Fruit fly (Drosophila melanogaster) whole organism, embryonic: Measurements from ENCODE around the gene CG33325.

Experiments
- Antp ChIP-seq: fragments of 200-800 bp; sonication (Bioruptor generic); optimal IDR thresholded peaks from 3 replicates; lab custom pipeline; 2016; ENCODE audit warnings: missing biosample characterization, missing genetic modification characterization
- Bdp1 ChIP-seq: fragments of 200-800 bp; sonication (Bioruptor generic); optimal IDR thresholded peaks from 3 replicates; lab custom pipeline; 2016; ENCODE audit warnings: missing biosample characterization, missing genetic modification characterization
- Blimp-1 ChIP-seq: fragments of 200-800 bp; sonication (Bioruptor generic); optimal IDR thresholded peaks from 3 replicates; lab custom pipeline; 2018; ENCODE audit warnings: missing biosample characterization, missing genetic modification characterization, mild to moderate bottlenecking, moderate library complexity, missing genetic modification reagents
- CG10209 ChIP-seq: fragments of 200-800 bp; sonication (Bioruptor generic); optimal IDR thresholded peaks from 3 replicates; lab custom pipeline; 2017; ENCODE audit warnings: missing biosample characterization, mild to moderate bottlenecking, missing genetic modification characterization, missing genetic modification reagents
- CG10654 ChIP-seq: fragments of 200-800 bp; sonication (Bioruptor generic); optimal IDR thresholded peaks from 2 replicates; lab custom pipeline; 2016; ENCODE audit warnings: missing biosample characterization, missing genetic modification characterization
- CG11085 ChIP-seq: fragments of 200-800 bp; sonication (Bioruptor generic); IDR thresholded peaks from 2 replicates; pipeline ENCODE4 v1.3.6; 2022; ENCODE audit warnings: missing biosample characterization, missing genetic modification characterization
- CG11093 ChIP-seq: fragments of 200-800 bp; sonication (Bioruptor generic); IDR thresholded peaks from 3 replicates; pipeline ENCODE4 v1.3.6; 2022; ENCODE audit warnings: missing biosample characterization, missing genetic modification characterization
- CG11695 ChIP-seq: fragments of 200-800 bp; sonication (Bioruptor generic); IDR thresholded peaks from 3 replicates; pipeline ENCODE4 v1.3.6; 2022; ENCODE audit warnings: missing biosample characterization, missing genetic modification characterization
- CG1233 ChIP-seq: fragments of 200-800 bp; sonication (Bioruptor generic); optimal IDR thresholded peaks from 4 replicates; lab custom pipeline; 2018; ENCODE audit warnings: missing biosample characterization, mild to moderate bottlenecking, missing genetic modification characterization
- CG14014 ChIP-seq: fragments of 200-800 bp; sonication (Bioruptor generic); IDR thresholded peaks from 2 replicates; pipeline ENCODE4 v1.3.6; 2022; ENCODE audit warnings: missing biosample characterization, missing genetic modification characterization
- CG15011 ChIP-seq: fragments of 200-800 bp; sonication (Bioruptor generic); optimal IDR thresholded peaks from 3 replicates; lab custom pipeline; 2018; ENCODE audit warnings: missing biosample characterization, mild to moderate bottlenecking, missing genetic modification characterization
- CG15601 ChIP-seq: fragments of 200-800 bp; sonication (Bioruptor generic); optimal IDR thresholded peaks from 3 replicates; lab custom pipeline; 2019; ENCODE audit warnings: missing biosample characterization, mild to moderate bottlenecking, missing genetic modification characterization, moderate library complexity
- CG1647 ChIP-seq: fragments of 200-800 bp; sonication (Bioruptor generic); optimal IDR thresholded peaks from 3 replicates; lab custom pipeline; 2016; ENCODE audit warnings: missing biosample characterization, missing genetic modification characterization
- CG31441 ChIP-seq: fragments of 200-800 bp; sonication (Bioruptor generic); IDR thresholded peaks from 2 replicates; pipeline ENCODE4 v1.3.6; 2022; ENCODE audit warnings: missing biosample characterization, missing genetic modification characterization
- CG3281 ChIP-seq: fragments of 200-800 bp; sonication (Bioruptor generic); optimal IDR thresholded peaks from 3 replicates; lab custom pipeline; 2017; ENCODE audit warnings: missing biosample characterization, mild to moderate bottlenecking, missing genetic modification characterization
- CG3726 ChIP-seq: fragments of 200-800 bp; sonication (Bioruptor generic); IDR thresholded peaks from 3 replicates; pipeline ENCODE4, ENCODE4 v1.3.6; 2022; ENCODE audit warnings: missing biosample characterization, missing genetic modification characterization
- CG4360 ChIP-seq: fragments of 200-800 bp; sonication (Bioruptor generic); IDR thresholded peaks from 2 replicates; pipeline ENCODE4 v1.3.6; 2022; ENCODE audit warnings: missing biosample characterization, missing genetic modification characterization
- CG43689 ChIP-seq: fragments of 200-800 bp; sonication (Bioruptor generic); IDR thresholded peaks from 2 replicates; pipeline ENCODE4 v1.3.6; 2022; ENCODE audit warnings: missing biosample characterization, missing genetic modification characterization
- CG4730 ChIP-seq: fragments of 200-800 bp; sonication (Bioruptor generic); IDR thresholded peaks from 2 replicates; pipeline ENCODE4 v1.3.6; 2022; ENCODE audit warnings: missing biosample characterization, missing genetic modification characterization
- CG7556 ChIP-seq: fragments of 200-800 bp; sonication (Bioruptor generic); optimal IDR thresholded peaks from 2 replicates; lab custom pipeline; 2017; ENCODE audit warnings: missing biosample characterization, mild to moderate bottlenecking, missing genetic modification characterization
- CoRest ChIP-seq: fragments of 200-800 bp; sonication (Bioruptor generic); optimal IDR thresholded peaks from 3 replicates; lab custom pipeline; 2018; ENCODE audit warnings: missing biosample characterization, mild to moderate bottlenecking, missing genetic modification characterization, moderate library complexity
- Deaf1 ChIP-seq: fragments of 200-800 bp; optimal IDR thresholded peaks from 3 replicates; lab custom pipeline; 2019; ENCODE audit warnings: missing biosample characterization, mild to moderate bottlenecking, missing genetic modification characterization, moderate library complexity
- H2.0 ChIP-seq: fragments of 200-800 bp; sonication (Bioruptor generic); IDR thresholded peaks from 2 replicates; pipeline ENCODE4 v1.3.6; 2022; ENCODE audit warnings: missing biosample characterization, missing genetic modification characterization
- Kr ChIP-seq: fragments of 200-800 bp; sonication (Bioruptor generic); optimal IDR thresholded peaks from 2 replicates; lab custom pipeline; 2017; ENCODE audit warnings: missing biosample characterization, mild to moderate bottlenecking, missing genetic modification characterization
- Myb ChIP-seq: fragments of 200-800 bp; sonication (Bioruptor generic); optimal IDR thresholded peaks from 2 replicates; lab custom pipeline; 2016; ENCODE audit warnings: missing biosample characterization, missing genetic modification characterization
- Oli ChIP-seq: fragments of 200-800 bp; sonication (Bioruptor generic); optimal IDR thresholded peaks from 2 replicates; lab custom pipeline; 2018; ENCODE audit warnings: missing biosample characterization, mild to moderate bottlenecking, missing genetic modification characterization, moderate library complexity
- PHDP ChIP-seq: fragments of 200-800 bp; sonication (Bioruptor generic); optimal IDR thresholded peaks from 3 replicates; lab custom pipeline; 2018; ENCODE audit warnings: missing biosample characterization, mild to moderate bottlenecking, missing genetic modification characterization, moderate library complexity
- Spps ChIP-seq: fragments of 200-800 bp; sonication (Bioruptor generic); optimal IDR thresholded peaks from 2 replicates; lab custom pipeline; 2018; ENCODE audit warnings: missing biosample characterization, mild to moderate bottlenecking, missing genetic modification characterization
- Sry-β ChIP-seq: fragments of 200-800 bp; sonication (Bioruptor generic); optimal IDR thresholded peaks from 2 replicates; lab custom pipeline; 2018; ENCODE audit warnings: missing biosample characterization, mild to moderate bottlenecking, missing genetic modification characterization, moderate library complexity
- Stat92E ChIP-seq, 3 experiments: fragments of >200 bp in 2 of 3; fragments of 200-800 bp in 1 of 3; sonication (Bioruptor generic) in 1 of 3; optimal IDR thresholded peaks; 2 replicates each; lab custom pipeline; 2017 to 2019; ENCODE audit warnings: missing biosample characterization in 3 of 3, missing genetic modification characterization in 3 of 3, mild to moderate bottlenecking in 1 of 3, moderate library complexity in 1 of 3
- Vsx1 ChIP-seq: fragments of 200-800 bp; sonication (Bioruptor generic); optimal IDR thresholded peaks from 2 replicates; lab custom pipeline; 2017; ENCODE audit warnings: missing biosample characterization, mild to moderate bottlenecking, missing genetic modification characterization, missing genetic modification reagents
- bcd ChIP-seq: fragments of 200-800 bp; sonication (Bioruptor generic); optimal IDR thresholded peaks from 2 replicates; lab custom pipeline; 2017; ENCODE audit warnings: missing biosample characterization, mild to moderate bottlenecking, missing genetic modification characterization
- crp ChIP-seq, 2 experiments: fragments of 200-800 bp; sonication (Bioruptor generic); optimal IDR thresholded peaks; 2 replicates in 1 of 2; 3 replicates in 1 of 2; lab custom pipeline; 2017; ENCODE audit warnings: missing biosample characterization in 2 of 2, missing genetic modification characterization in 2 of 2, mild to moderate bottlenecking in 1 of 2, moderate library complexity in 1 of 2
- cwo ChIP-seq: fragments of 200-800 bp; sonication (Bioruptor generic); optimal IDR thresholded peaks from 3 replicates; lab custom pipeline; 2017; ENCODE audit warnings: missing biosample characterization, missing genetic modification characterization, mild to moderate bottlenecking, moderate library complexity, missing genetic modification reagents
- dimm ChIP-seq: fragments of 200-800 bp; sonication (Bioruptor generic); IDR thresholded peaks from 2 replicates; pipeline ENCODE4 v1.3.6; 2022; ENCODE audit warnings: missing biosample characterization, missing genetic modification characterization
- dm ChIP-seq: fragments of 200-800 bp; sonication (Bioruptor generic); optimal IDR thresholded peaks from 3 replicates; lab custom pipeline; 2016; ENCODE audit warnings: missing biosample characterization, missing genetic modification characterization
- eve ChIP-seq, 2 experiments: fragments of >200 bp; optimal IDR thresholded peaks; 2 replicates each; lab custom pipeline; 2017; ENCODE audit warnings: missing biosample characterization in 2 of 2, missing genetic modification characterization in 2 of 2
- eyg ChIP-seq: fragments of 200-800 bp; sonication (Bioruptor generic); optimal IDR thresholded peaks from 3 replicates; lab custom pipeline; 2016; ENCODE audit warnings: missing biosample characterization, missing genetic modification characterization
- fd3F ChIP-seq: fragments of 200-800 bp; sonication (Bioruptor generic); optimal IDR thresholded peaks from 2 replicates; lab custom pipeline; 2018; ENCODE audit warnings: missing biosample characterization, mild to moderate bottlenecking, missing genetic modification characterization, moderate library complexity
- gro ChIP-seq: fragments of 200-800 bp; sonication (Bioruptor generic); optimal IDR thresholded peaks from 2 replicates; lab custom pipeline; 2016; ENCODE audit warnings: missing biosample characterization, missing genetic modification characterization
- lilli ChIP-seq: fragments of 200-800 bp; sonication (Bioruptor generic); optimal IDR thresholded peaks from 3 replicates; lab custom pipeline; 2016; ENCODE audit warnings: missing biosample characterization, missing genetic modification characterization
- luna ChIP-seq: fragments of 200-800 bp; sonication (Bioruptor generic); optimal IDR thresholded peaks from 2 replicates; lab custom pipeline; 2016; ENCODE audit warnings: missing biosample characterization, missing genetic modification characterization
- oc ChIP-seq: fragments of 200-800 bp; sonication (Bioruptor generic); optimal IDR thresholded peaks from 2 replicates; lab custom pipeline; 2018; ENCODE audit warnings: missing biosample characterization, mild to moderate bottlenecking, missing genetic modification characterization, moderate library complexity
- pb ChIP-seq: fragments of 200-800 bp; sonication (Bioruptor generic); optimal IDR thresholded peaks from 3 replicates; lab custom pipeline; 2016; ENCODE audit warnings: missing biosample characterization, missing genetic modification characterization
- scrt ChIP-seq: fragments of 200-800 bp; sonication (Bioruptor generic); optimal IDR thresholded peaks from 2 replicates; lab custom pipeline; 2018; ENCODE audit warnings: missing biosample characterization, mild to moderate bottlenecking, missing genetic modification characterization, moderate library complexity
- tap ChIP-seq: fragments of 200-800 bp; optimal IDR thresholded peaks from 3 replicates; lab custom pipeline; 2019; ENCODE audit warnings: missing biosample characterization, mild to moderate bottlenecking, missing genetic modification characterization, moderate library complexity
- twi ChIP-seq: fragments of 200-800 bp; optimal IDR thresholded peaks from 2 replicates; lab custom pipeline; 2019; ENCODE audit warnings: missing biosample characterization, mild to moderate bottlenecking, missing genetic modification characterization, moderate library complexity
- vnd ChIP-seq: fragments of 200-800 bp; sonication (Bioruptor generic); IDR thresholded peaks from 3 replicates; pipeline ENCODE4 v1.3.6; 2022; ENCODE audit warnings: missing biosample characterization, missing genetic modification characterization; ENCODE audit not compliant: partially characterized antibody
- z ChIP-seq: fragments of 200-800 bp; sonication (Bioruptor generic); IDR thresholded peaks from 3 replicates; pipeline ENCODE4 v1.3.6; 2022; ENCODE audit warnings: missing biosample characterization, missing genetic modification characterization

The CG33325 gene

dm6 chr3R:8659907-8660660 is 19.8 kb downstream of the CG33325 start (continued):
- peak; percentile 60 for TF ChIP-seq CG15601 (tag; lab: Kevin White, UChicago)
- TF ChIP-seq luna = peak; percentile 5
- peak; percentile 60 for TF ChIP-seq CoRest (tag; lab: Kevin White, UChicago)
- no peak for TF ChIP-seq CG11085 (GFP tag; lab: Robert Waterston, UW)
- TF ChIP-seq crp (GFP tag; optimal IDR thresholded peaks at IDR 0.05; lab: Kevin White, UChicago) = peak in 1 of 2 experiments; percentile 74
- TF ChIP-seq CG10654 (GFP tag; lab: Kevin White, UChicago) = peak; percentile 23
- TF ChIP-seq twi (tag; lab: Kevin White, UChicago) = peak; percentile 38
- no peak for TF ChIP-seq CG4730 (GFP tag; lab: Robert Waterston, UW)
- TF ChIP-seq oc = no peak
- TF ChIP-seq pb (GFP tag; lab: Kevin White, UChicago) = no peak
- no peak for TF ChIP-seq H2.0 (GFP tag; lab: Robert Waterston, UW)
- TF ChIP-seq gro (GFP tag; lab: Kevin White, UChicago) = peak; percentile 85
- TF ChIP-seq bcd (GFP tag; lab: Kevin White, UChicago) = peak; percentile 45
- peak in 1 of 3 experiments; percentile 59 for TF ChIP-seq Stat92E (GFP tag; optimal IDR thresholded peaks at IDR 0.05; lab: Kevin White, UChicago)
- no peak for TF ChIP-seq tap (tag; lab: Kevin White, UChicago)
- TF ChIP-seq Kr (GFP tag; lab: Kevin White, UChicago) = no peak
- TF ChIP-seq eve (GFP tag; optimal IDR thresholded peaks at IDR 0.05; lab: Kevin White, UChicago) = no peak
- TF ChIP-seq scrt (GFP tag; lab: Kevin White, UChicago) = peak; percentile 6
- TF ChIP-seq CG11695 (GFP tag; lab: Robert Waterston, UW) = no peak
- TF ChIP-seq vnd = peak; percentile 75
- TF ChIP-seq CG3726 (GFP tag; lab: Robert Waterston, UW) = no peak
- peak; percentile 40 for TF ChIP-seq CG3281 (GFP tag; lab: Kevin White, UChicago)
- TF ChIP-seq cwo = peak; percentile 49
- peak; percentile 93 for TF ChIP-seq Myb (GFP tag; lab: Kevin White, UChicago)
- peak; percentile 27 for TF ChIP-seq CG1647
- TF ChIP-seq CG10209 (GFP tag; lab: Kevin White, UChicago) = no peak
- TF ChIP-seq lilli (GFP tag; lab: Kevin White, UChicago) = peak; percentile 47
- TF ChIP-seq Spps (tag; lab: Kevin White, UChicago) = no peak
- TF ChIP-seq Deaf1 = peak; percentile 21
- peak; percentile 25 for TF ChIP-seq eyg (GFP tag; lab: Kevin White, UChicago)
- TF ChIP-seq fd3F (GFP tag; lab: Kevin White, UChicago) = no peak
- no peak for TF ChIP-seq Oli (tag; lab: Kevin White, UChicago)
- no peak for TF ChIP-seq Vsx1 (GFP tag; lab: Kevin White, UChicago)
- no peak for TF ChIP-seq Sry-β (GFP tag; lab: Kevin White, UChicago)
- TF ChIP-seq CG11093 (GFP tag; lab: Robert Waterston, UW) = no peak
- TF ChIP-seq CG31441 (GFP tag; lab: Robert Waterston, UW) = no peak; the same call in 1 of the 2 replicates
- TF ChIP-seq PHDP = peak; percentile 20
- no peak for TF ChIP-seq CG15011 (GFP tag; lab: Kevin White, UChicago)
- no peak for TF ChIP-seq CG7556 (GFP tag; lab: Kevin White, UChicago)
- no peak for TF ChIP-seq CG43689 (GFP tag; lab: Robert Waterston, UW)
- no peak for TF ChIP-seq dimm (GFP tag; lab: Robert Waterston, UW)
- TF ChIP-seq dm = peak; percentile 99
- peak; percentile 86 for TF ChIP-seq Blimp-1 (GFP tag; lab: Kevin White, UChicago)
- peak; percentile 28; the same call in 1 of the 2 replicates for TF ChIP-seq CG4360
- TF ChIP-seq CG14014 (GFP tag; lab: Robert Waterston, UW) = 0 out of 2 replicates have a peak, but pooled peaks have one; percentile 39
- peak; percentile 17 for TF ChIP-seq CG1233 (GFP tag; lab: Kevin White, UChicago)
- TF ChIP-seq Bdp1 = peak; percentile 52
- TF ChIP-seq z (GFP tag; lab: Robert Waterston, UW) = no peak
- peak; percentile 32 for TF ChIP-seq Antp
